Worm (Caenorhabditis elegans) whole organism, L4/young adult: ENCODE data around the gene era-1.

ENCODE experiments used
- W03F9.2 ChIP-seq: fragments of 150-350 bp; optimal IDR thresholded peaks from 2 replicates; lab custom pipeline; 2014; ENCODE audit warnings: missing biosample characterization, missing genetic modification characterization
- dao-5 ChIP-seq: sonication (generic microtip); optimal IDR thresholded peaks from 2 replicates; lab custom pipeline; 2016; ENCODE audit warnings: missing genotype, missing genetic modification characterization, moderate library complexity, missing compliant biosample characterization
- him-1 ChIP-seq: sonication (generic microtip); optimal IDR thresholded peaks from 2 replicates; lab custom pipeline; 2016; ENCODE audit warnings: missing genotype, missing genetic modification reagents, missing genetic modification characterization, missing compliant biosample characterization

DNA sequence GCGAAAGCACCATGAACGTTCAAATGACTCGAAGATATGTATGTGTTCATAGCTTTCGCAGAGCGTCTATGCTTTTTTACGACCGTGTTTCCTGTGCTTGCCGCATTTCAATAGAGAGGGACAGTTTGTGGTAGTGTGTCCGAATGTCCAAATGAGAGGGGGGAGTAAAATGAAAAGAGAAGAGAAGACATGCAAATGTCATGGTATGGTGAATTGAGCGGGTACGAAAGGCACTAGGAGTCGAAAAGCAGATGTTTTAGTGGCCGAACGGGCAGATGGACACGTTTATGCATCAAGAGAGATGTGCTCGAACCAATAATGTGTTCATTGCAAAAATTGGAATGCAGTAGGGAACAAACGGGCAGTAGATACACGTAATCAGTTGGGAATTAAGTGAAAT is 17.4 kb upstream of the era-1 start:
- TF ChIP-seq dao-5 (tag; lab: Kevin White, UChicago) (no peak), him-1 (no peak), W03F9.2 (tag; lab: Kevin White, UChicago) (no peak)
